Worm (Caenorhabditis elegans): ENCODE measurements around the gene btb-22.

DNA sequence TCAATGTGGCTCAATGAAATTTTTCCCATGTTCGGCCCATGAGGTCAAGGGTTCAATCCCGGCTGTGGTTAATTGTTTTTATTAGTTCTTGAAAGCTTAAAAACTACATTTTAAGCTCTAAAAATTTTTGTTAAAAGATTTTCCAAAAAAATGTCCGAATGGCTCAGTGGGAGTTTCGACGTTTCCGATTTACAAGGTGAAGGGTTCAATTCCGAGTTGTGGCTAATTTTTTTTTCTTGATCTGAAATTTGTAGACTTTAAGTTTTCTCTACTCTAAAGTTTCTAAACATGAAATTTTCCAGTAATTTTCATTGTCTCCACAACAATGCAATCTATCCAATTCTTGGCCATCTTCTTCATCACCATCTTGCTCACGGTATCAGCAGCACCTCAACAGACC lies 37.1 kb upstream of the btb-22 start, which contains the start of gene F02E11.2:
- TF ChIP-seq sea-1 (GFP tag; conservative IDR thresholded peaks at IDR 0.05) (no peak), ceh-13 (GFP tag; optimal IDR thresholded peaks at IDR 0.05) (no peak), ama-1 (optimal IDR thresholded peaks at IDR 0.05) (no peak), scrt-1 (GFP tag; IDR thresholded peaks at IDR 0.05) (no peak), tra-4 (tag; optimal IDR thresholded peaks at IDR 0.05) (no peak), F13C5.2 (tag; optimal IDR thresholded peaks at IDR 0.05) (no peak), ceh-36 (tag; optimal IDR thresholded peaks at IDR 0.05) (no peak)

All from whole organism, early embryonic.